Fruit fly (Drosophila melanogaster) whole organism, embryonic: ENCODE results near the gene CG5214.

Experiments used
- BEAF-32 ChIP-seq: fragments of 200-800 bp; sonication (Bioruptor generic); optimal IDR thresholded peaks from 3 replicates; lab custom pipeline; 2017; ENCODE audit warnings: missing biosample characterization, missing genetic modification characterization, mild to moderate bottlenecking, moderate library complexity, missing genetic modification reagents
- Blimp-1 ChIP-seq: fragments of 200-800 bp; sonication (Bioruptor generic); optimal IDR thresholded peaks from 3 replicates; lab custom pipeline; 2018; ENCODE audit warnings: missing biosample characterization, missing genetic modification characterization, mild to moderate bottlenecking, moderate library complexity, missing genetic modification reagents
- CG10462 ChIP-seq: fragments of 200-800 bp; sonication (Bioruptor generic); optimal IDR thresholded peaks from 2 replicates; lab custom pipeline; 2016; ENCODE audit warnings: missing biosample characterization, missing genetic modification characterization
- CG11247 ChIP-seq: fragments of 200-800 bp; sonication (Bioruptor generic); IDR thresholded peaks from 2 replicates; pipeline ENCODE4 v1.3.6; 2022; ENCODE audit warnings: missing biosample characterization, missing genetic modification characterization
- CG11723 ChIP-seq: fragments of 200-800 bp; sonication (Bioruptor generic); optimal IDR thresholded peaks from 2 replicates; lab custom pipeline; 2017; ENCODE audit warnings: missing biosample characterization, mild to moderate bottlenecking, missing genetic modification characterization
- CG12659 ChIP-seq: fragments of 200-800 bp; sonication (Bioruptor generic); optimal IDR thresholded peaks from 3 replicates; lab custom pipeline; 2017; ENCODE audit warnings: mild to moderate bottlenecking, missing biosample characterization, missing genetic modification reagents, missing genetic modification characterization
- CG15073 ChIP-seq: fragments of 200-800 bp; sonication (Bioruptor generic); optimal IDR thresholded peaks from 2 replicates; lab custom pipeline; 2016; ENCODE audit warnings: missing biosample characterization, missing genetic modification characterization
- CG15269 ChIP-seq: fragments of 200-800 bp; sonication (Bioruptor generic); optimal IDR thresholded peaks from 2 replicates; lab custom pipeline; 2018; ENCODE audit warnings: missing biosample characterization, mild to moderate bottlenecking, missing genetic modification characterization, moderate library complexity
- CG1603 ChIP-seq: fragments of 200-800 bp; sonication (Bioruptor generic); optimal IDR thresholded peaks from 2 replicates; lab custom pipeline; 2019; ENCODE audit warnings: missing biosample characterization, mild to moderate bottlenecking, missing genetic modification characterization, moderate library complexity
- CG16813 ChIP-seq: fragments of 200-800 bp; sonication (Bioruptor generic); IDR thresholded peaks from 3 replicates; pipeline ENCODE4 v1.3.6; 2022; ENCODE audit warnings: missing biosample characterization, missing genetic modification characterization; ENCODE audit not compliant: partially characterized antibody
- CG17829 ChIP-seq: fragments of 200-800 bp; optimal IDR thresholded peaks from 2 replicates; lab custom pipeline; 2019; ENCODE audit warnings: missing biosample characterization, mild to moderate bottlenecking, missing genetic modification characterization, moderate library complexity
- CG2116 ChIP-seq: fragments of 200-800 bp; sonication (Bioruptor generic); optimal IDR thresholded peaks from 3 replicates; lab custom pipeline; 2018; ENCODE audit warnings: missing biosample characterization, mild to moderate bottlenecking, missing genetic modification characterization
- CG3065 ChIP-seq: fragments of 200-800 bp; sonication (Bioruptor generic); optimal IDR thresholded peaks from 2 replicates; lab custom pipeline; 2016; ENCODE audit warnings: missing biosample characterization, missing genetic modification characterization
- CG4424 ChIP-seq: fragments of 200-800 bp; sonication (Bioruptor generic); optimal IDR thresholded peaks from 3 replicates; lab custom pipeline; 2016; ENCODE audit warnings: missing biosample characterization, missing genetic modification characterization
- CG4707 ChIP-seq: fragments of 200-800 bp; sonication (Bioruptor generic); optimal IDR thresholded peaks from 2 replicates; lab custom pipeline; 2018; ENCODE audit warnings: missing biosample characterization, mild to moderate bottlenecking, missing genetic modification characterization, moderate library complexity
- CG6254 ChIP-seq: fragments of 200-800 bp; sonication (Bioruptor generic); optimal IDR thresholded peaks from 3 replicates; lab custom pipeline; 2017; ENCODE audit warnings: mild to moderate bottlenecking, missing biosample characterization, missing genetic modification reagents, missing genetic modification characterization
- CG6791 ChIP-seq: fragments of 200-800 bp; sonication (Bioruptor generic); IDR thresholded peaks from 3 replicates; pipeline ENCODE4 v1.3.6; 2022; ENCODE audit warnings: missing biosample characterization, missing genetic modification characterization; ENCODE audit not compliant: partially characterized antibody
- CG8089 ChIP-seq: fragments of 200-800 bp; sonication (Bioruptor generic); optimal IDR thresholded peaks from 3 replicates; lab custom pipeline; 2016; ENCODE audit warnings: missing biosample characterization, missing genetic modification characterization
- CG8281 ChIP-seq: fragments of 200-800 bp; sonication (Bioruptor generic); optimal IDR thresholded peaks from 2 replicates; lab custom pipeline; 2018; ENCODE audit warnings: missing biosample characterization, mild to moderate bottlenecking, missing genetic modification characterization, moderate library complexity
- CG8290 ChIP-seq, 3 experiments: fragments of 200-800 bp; sonication (Bioruptor generic); optimal IDR thresholded peaks; 2 replicates each; lab custom pipeline; 2016 to 2019; ENCODE audit warnings: missing biosample characterization in 3 of 3, missing genetic modification characterization in 3 of 3, mild to moderate bottlenecking in 2 of 3, moderate library complexity in 1 of 3
- CG9932 ChIP-seq: fragments of 200-800 bp; sonication (Bioruptor generic); IDR thresholded peaks from 2 replicates; pipeline ENCODE4 v1.3.6; 2022; ENCODE audit warnings: missing biosample characterization, missing genetic modification characterization
- Chrac-16 ChIP-seq: fragments of 200-800 bp; sonication (Bioruptor generic); optimal IDR thresholded peaks from 3 replicates; lab custom pipeline; 2016; ENCODE audit warnings: missing biosample characterization, missing genetic modification characterization
- ERR ChIP-seq: fragments of 200-800 bp; sonication (Bioruptor generic); optimal IDR thresholded peaks from 2 replicates; lab custom pipeline; 2016; ENCODE audit warnings: missing biosample characterization, missing genetic modification characterization
- Eip74EF ChIP-seq, 2 experiments: fragments of 200-800 bp in 1 of 2; fragments of >200 bp in 1 of 2; sonication (Bioruptor generic) in 1 of 2; optimal IDR thresholded peaks; 2 replicates each; lab custom pipeline; 2017 to 2019; ENCODE audit warnings: missing biosample characterization in 2 of 2, missing genetic modification characterization in 2 of 2, mild to moderate bottlenecking in 1 of 2, moderate library complexity in 1 of 2
- Mes4 ChIP-seq: fragments of 200-800 bp; sonication (Bioruptor generic); optimal IDR thresholded peaks from 2 replicates; lab custom pipeline; 2016; ENCODE audit warnings: missing biosample characterization, missing genetic modification characterization
- NfI ChIP-seq: fragments of 200-800 bp; sonication (Bioruptor generic); optimal IDR thresholded peaks from 3 replicates; lab custom pipeline; 2018; ENCODE audit warnings: missing biosample characterization, mild to moderate bottlenecking, missing genetic modification characterization, moderate library complexity
- Ravus ChIP-seq: fragments of 200-800 bp; sonication (Bioruptor generic); IDR thresholded peaks from 2 replicates; pipeline ENCODE4 v1.3.6; 2022; ENCODE audit warnings: missing biosample characterization, missing genetic modification characterization
- TFAM ChIP-seq: fragments of 200-800 bp; sonication (Bioruptor generic); optimal IDR thresholded peaks from 2 replicates; lab custom pipeline; 2017; ENCODE audit warnings: missing biosample characterization, missing genetic modification characterization, inconsistent platforms
- Tbp ChIP-seq: fragments of >200 bp; optimal IDR thresholded peaks from 2 replicates; lab custom pipeline; 2018; ENCODE audit warnings: missing biosample characterization, missing genetic modification characterization
- Xrp1 ChIP-seq: fragments of 200-800 bp; sonication (Bioruptor generic); IDR thresholded peaks from 2 replicates; pipeline ENCODE4 v1.3.6; 2022; ENCODE audit warnings: missing biosample characterization, missing genetic modification characterization
- YL-1 ChIP-seq: fragments of 200-800 bp; sonication (Bioruptor generic); optimal IDR thresholded peaks from 3 replicates; lab custom pipeline; 2017; ENCODE audit warnings: missing biosample characterization, mild to moderate bottlenecking, missing genetic modification characterization
- ase ChIP-seq: fragments of 200-800 bp; sonication (Bioruptor generic); IDR thresholded peaks from 3 replicates; pipeline ENCODE4 v1.3.6; 2022; ENCODE audit warnings: missing biosample characterization, missing genetic modification characterization
- az2 ChIP-seq: fragments of 200-800 bp; sonication (Bioruptor generic); optimal IDR thresholded peaks from 3 replicates; lab custom pipeline; 2016; ENCODE audit warnings: missing biosample characterization, missing genetic modification characterization
- caup ChIP-seq: fragments of 200-800 bp; sonication (Bioruptor generic); optimal IDR thresholded peaks from 3 replicates; lab custom pipeline; 2017; ENCODE audit warnings: missing biosample characterization, mild to moderate bottlenecking, missing genetic modification characterization, moderate library complexity; ENCODE audit not compliant: severe bottlenecking
- croc ChIP-seq: fragments of 200-800 bp; sonication (Bioruptor generic); conservative IDR thresholded peaks from 3 replicates; pipeline ENCODE4 v1.3.6; 2022; ENCODE audit warnings: missing biosample characterization, missing genetic modification characterization
- danr ChIP-seq: fragments of 200-800 bp; sonication (Bioruptor generic); IDR thresholded peaks from 2 replicates; pipeline ENCODE4 v1.3.6; 2022; ENCODE audit warnings: missing biosample characterization, missing genetic modification characterization
- emc ChIP-seq: fragments of 200-800 bp; sonication (Bioruptor generic); optimal IDR thresholded peaks from 2 replicates; lab custom pipeline; 2016; ENCODE audit warnings: missing biosample characterization, missing genetic modification characterization
- exex ChIP-seq: fragments of 200-800 bp; sonication (Bioruptor generic); optimal IDR thresholded peaks from 4 replicates; lab custom pipeline; 2018; ENCODE audit warnings: missing biosample characterization, mild to moderate bottlenecking, missing genetic modification characterization, moderate library complexity
- gem ChIP-seq: fragments of 200-800 bp; sonication (Bioruptor generic); optimal IDR thresholded peaks from 2 replicates; lab custom pipeline; 2019; ENCODE audit warnings: missing biosample characterization, mild to moderate bottlenecking, missing genetic modification characterization, moderate library complexity
- lmd ChIP-seq: fragments of 200-800 bp; sonication (Bioruptor generic); IDR thresholded peaks from 2 replicates; pipeline ENCODE4 v1.3.6; 2022; ENCODE audit warnings: missing biosample characterization, missing genetic modification characterization
- nmo ChIP-seq: fragments of 200-800 bp; sonication (Bioruptor generic); optimal IDR thresholded peaks from 2 replicates; lab custom pipeline; 2018; ENCODE audit warnings: missing biosample characterization, mild to moderate bottlenecking, missing genetic modification characterization, moderate library complexity
- pfk ChIP-seq: fragments of 200-800 bp; sonication (Bioruptor generic); optimal IDR thresholded peaks from 2 replicates; lab custom pipeline; 2018; ENCODE audit warnings: missing biosample characterization, mild to moderate bottlenecking, missing genetic modification characterization, moderate library complexity
- row ChIP-seq: fragments of 200-800 bp; sonication (Bioruptor generic); IDR thresholded peaks from 3 replicates; pipeline ENCODE4 v1.3.6; 2022; ENCODE audit warnings: missing biosample characterization, missing genetic modification characterization
- seq ChIP-seq: fragments of 200-800 bp; sonication (Bioruptor generic); IDR thresholded peaks from 2 replicates; pipeline ENCODE4 v1.3.6; 2022; ENCODE audit warnings: missing biosample characterization, missing genetic modification characterization
- sisA ChIP-seq: fragments of 200-800 bp; sonication (Bioruptor generic); IDR thresholded peaks from 2 replicates; pipeline ENCODE4 v1.3.6; 2022; ENCODE audit warnings: missing biosample characterization, missing genetic modification characterization
- slp2 ChIP-seq: fragments of 200-800 bp; sonication (Bioruptor generic); optimal IDR thresholded peaks from 2 replicates; lab custom pipeline; 2016; ENCODE audit warnings: missing biosample characterization, missing genetic modification characterization
- sob ChIP-seq: fragments of 200-800 bp; sonication (Bioruptor generic); IDR thresholded peaks from 2 replicates; pipeline ENCODE4 v1.3.6; 2022; ENCODE audit warnings: missing biosample characterization, missing genetic modification characterization
- toy ChIP-seq: fragments of 200-800 bp; sonication (Bioruptor generic); IDR thresholded peaks from 2 replicates; pipeline ENCODE4 v1.3.6; 2022; ENCODE audit warnings: missing biosample characterization, missing genetic modification characterization
- z ChIP-seq: fragments of 200-800 bp; sonication (Bioruptor generic); IDR thresholded peaks from 3 replicates; pipeline ENCODE4 v1.3.6; 2022; ENCODE audit warnings: missing biosample characterization, missing genetic modification characterization
- zen2 ChIP-seq: fragments of 200-800 bp; sonication (Bioruptor generic); IDR thresholded peaks from 3 replicates; pipeline ENCODE4 v1.3.6; 2022; ENCODE audit warnings: missing biosample characterization, missing genetic modification characterization; ENCODE audit not compliant: partially characterized antibody

CG5214 gene

dm6 chr3R:11226496-11226895 is 17.6 kb upstream of the CG5214 start, which contains the start of gene CG17726 (continued):
- TF ChIP-seq seq (peak; percentile 97), Xrp1 (peak; percentile 99), Chrac-16 (GFP tag; lab: Kevin White, UChicago) (peak; percentile 98), ERR (GFP tag; lab: Kevin White, UChicago) (peak; percentile 63), CG9932 (peak; percentile 96), CG10462 (GFP tag; lab: Kevin White, UChicago) (peak; percentile 96), nmo (GFP tag; lab: Kevin White, UChicago) (peak; percentile 99), zen2 (no peak), az2 (peak; percentile 98), BEAF-32 (peak; percentile 16), sob (GFP tag; lab: Robert Waterston, UW) (peak; percentile 97), CG3065 (GFP tag; lab: Kevin White, UChicago) (peak; percentile 93), Tbp (GFP tag; lab: Kevin White, UChicago) (no peak), croc (GFP tag; lab: Robert Waterston, UW) (peak; percentile 96), danr (peak; percentile 93), YL-1 (GFP tag; lab: Kevin White, UChicago) (peak; percentile 95), gem (tag; lab: Kevin White, UChicago) (peak; percentile 99), CG15269 (tag; lab: Kevin White, UChicago) (peak; percentile 98), lmd (GFP tag; lab: Robert Waterston, UW) (peak; percentile 98), CG16813 (GFP tag; lab: Robert Waterston, UW) (no peak), NfI (peak; percentile 96), CG11247 (GFP tag; lab: Robert Waterston, UW) (peak; percentile 96), CG2116 (peak; percentile 86), row (GFP tag; lab: Robert Waterston, UW) (peak; percentile 100), CG8089 (GFP tag; lab: Kevin White, UChicago) (peak; percentile 79), exex (tag; lab: Kevin White, UChicago) (no peak), Mes4 (GFP tag; lab: Kevin White, UChicago) (peak; percentile 89), CG11723 (GFP tag; lab: Kevin White, UChicago) (peak; percentile 87), CG1603 (tag; lab: Kevin White, UChicago) (peak; percentile 91), CG8290 (GFP tag; optimal IDR thresholded peaks at IDR 0.05; lab: Kevin White, UChicago) (peak; percentile 94), CG8290 (tag; optimal IDR thresholded peaks at IDR 0.05; lab: Kevin White, UChicago) (peak in 1 of 2 experiments; percentile 75), CG6791 (GFP tag; lab: Robert Waterston, UW) (no peak), sisA (GFP tag; lab: Robert Waterston, UW) (peak; percentile 97), caup (GFP tag; lab: Kevin White, UChicago) (peak; percentile 90), pfk (GFP tag; lab: Kevin White, UChicago) (no peak), CG4424 (GFP tag; lab: Kevin White, UChicago) (peak; percentile 97), CG12659 (GFP tag; lab: Kevin White, UChicago) (peak; percentile 98), emc (peak; percentile 54), CG15073 (peak; percentile 71), toy (GFP tag; lab: Robert Waterston, UW) (peak; percentile 91), CG6254 (GFP tag; lab: Kevin White, UChicago) (peak; percentile 92), slp2 (GFP tag; lab: Kevin White, UChicago) (peak; percentile 84), Blimp-1 (GFP tag; lab: Kevin White, UChicago) (peak; percentile 94), CG4707 (GFP tag; lab: Kevin White, UChicago) (peak; percentile 92), CG17829 (tag; lab: Kevin White, UChicago) (peak; percentile 98), ase (GFP tag; lab: Robert Waterston, UW) (peak; percentile 98), Ravus (GFP tag; lab: Robert Waterston, UW) (peak; percentile 95), TFAM (GFP tag; lab: Kevin White, UChicago) (peak; percentile 90), Eip74EF (GFP tag; optimal IDR thresholded peaks at IDR 0.05; lab: Kevin White, UChicago) (peak in 1 of 2 experiments; percentile 97), CG8281 (tag; lab: Kevin White, UChicago) (peak; percentile 88), z (GFP tag; lab: Robert Waterston, UW) (peak; percentile 75; the same call in 1 of the 3 replicates)
